Worm (Caenorhabditis elegans) whole organism, young adult: ENCODE results near the gene C14A11.5.

ENCODE experiments used
- B0019.2 ChIP-seq: fragments of 200-800 bp; sonication (Bioruptor generic); conservative IDR thresholded peaks from 2 replicates; pipeline ENCODE4 v1.3.6; 2022; ENCODE audit warnings: missing genetic modification reagents, missing genetic modification characterization, missing compliant biosample characterization
- B0261.1 ChIP-seq: sonication (generic microtip); optimal IDR thresholded peaks from 2 replicates; lab custom pipeline; 2016; ENCODE audit warnings: mild to moderate bottlenecking, missing genetic modification characterization, moderate library complexity, missing compliant biosample characterization
- B0336.3 ChIP-seq: fragments of 200-800 bp; sonication (Bioruptor generic); IDR thresholded peaks from 2 replicates; pipeline ENCODE4 v1.3.6; 2022; ENCODE audit warnings: missing genetic modification characterization, missing compliant biosample characterization
- C06A6.2 ChIP-seq: fragments of 200-800 bp; sonication (Bioruptor generic); conservative IDR thresholded peaks from 2 replicates; pipeline ENCODE4 v1.3.6; 2022; ENCODE audit warnings: missing genetic modification characterization, missing compliant biosample characterization
- D2030.7 ChIP-seq: fragments of 200-800 bp; sonication (Bioruptor generic); IDR thresholded peaks from 2 replicates; pipeline ENCODE4 v1.3.6; 2022; ENCODE audit warnings: missing genetic modification reagents, missing genetic modification characterization, missing compliant biosample characterization
- F23B12.7 ChIP-seq: sonication (generic microtip); optimal IDR thresholded peaks from 2 replicates; lab custom pipeline; 2017; ENCODE audit warnings: missing genetic modification characterization, mild to moderate bottlenecking, missing compliant biosample characterization, antibody characterized with exemption, moderate library complexity; ENCODE audit not compliant: insufficient read depth
- F37B4.10 ChIP-seq: fragments of 200-800 bp; sonication (Bioruptor generic); IDR thresholded peaks from 2 replicates; pipeline ENCODE4 v1.3.6; 2022; ENCODE audit warnings: missing genetic modification characterization, missing compliant biosample characterization
- F52B5.7 ChIP-seq: sonication (generic microtip); optimal IDR thresholded peaks from 2 replicates; lab custom pipeline; 2016; ENCODE audit warnings: mild to moderate bottlenecking, missing genetic modification characterization, missing compliant biosample characterization
- T07F8.4 ChIP-seq: sonication (generic microtip); optimal IDR thresholded peaks from 2 replicates; lab custom pipeline; 2016; ENCODE audit warnings: mild to moderate bottlenecking, missing genetic modification characterization, moderate library complexity, missing compliant biosample characterization
- Y53F4B.3 ChIP-seq: fragments of 200-800 bp; sonication (Bioruptor generic); IDR thresholded peaks from 2 replicates; pipeline ENCODE4 v1.3.6; 2022; ENCODE audit warnings: missing genetic modification reagents, missing genetic modification characterization, missing compliant biosample characterization
- Y53G8AR.9 ChIP-seq: fragments of 200-800 bp; sonication (Bioruptor generic); conservative IDR thresholded peaks from 2 replicates; pipeline ENCODE4 v1.3.6; 2022; ENCODE audit warnings: missing genetic modification reagents, missing genetic modification characterization, missing compliant biosample characterization
- Y67H2A.10 ChIP-seq: fragments of 200-800 bp; sonication (Bioruptor generic); conservative IDR thresholded peaks from 2 replicates; pipeline ENCODE4 v1.3.6; 2022; ENCODE audit warnings: missing genetic modification reagents, missing genetic modification characterization, missing compliant biosample characterization
- Y79H2A.3 ChIP-seq: fragments of 200-800 bp; sonication (Bioruptor generic); conservative IDR thresholded peaks from 2 replicates; pipeline ENCODE4 v1.3.6; 2022; ENCODE audit warnings: missing genetic modification reagents, missing genetic modification characterization, missing compliant biosample characterization
- aptf-2 ChIP-seq: fragments of 200-800 bp; sonication (Bioruptor generic); conservative IDR thresholded peaks from 2 replicates; pipeline ENCODE4 v1.3.6; 2022; ENCODE audit warnings: missing genetic modification reagents, missing genetic modification characterization, missing compliant biosample characterization
- atf-7 ChIP-seq: sonication (generic microtip); optimal IDR thresholded peaks from 2 replicates; lab custom pipeline; 2017; ENCODE audit warnings: mild to moderate bottlenecking, missing genetic modification characterization, missing compliant biosample characterization
- athp-1 ChIP-seq: sonication (generic microtip); optimal IDR thresholded peaks from 2 replicates; lab custom pipeline; 2017; ENCODE audit warnings: mild to moderate bottlenecking, missing genetic modification characterization, missing compliant biosample characterization
- attf-3 ChIP-seq: fragments of 200-800 bp; sonication (Bioruptor generic); conservative IDR thresholded peaks from 2 replicates; pipeline ENCODE4 v1.3.6; 2022; ENCODE audit warnings: missing genetic modification reagents, missing genetic modification characterization, missing compliant biosample characterization
- cebp-1 ChIP-seq, 2 experiments: fragments of 200-800 bp in 1 of 2; sonication (Bioruptor generic) in 1 of 2; sonication (generic microtip) in 1 of 2; IDR thresholded peaks in 1 of 2; optimal IDR thresholded peaks in 1 of 2; 2 replicates each; pipeline versions ENCODE4 v1.3.6 to Lab custom; 2017 to 2022; ENCODE audit warnings: missing compliant biosample characterization in 2 of 2, missing genetic modification characterization in 2 of 2, mild to moderate bottlenecking in 1 of 2, missing genetic modification reagents in 1 of 2, moderate library complexity in 1 of 2
- ceh-27 ChIP-seq: fragments of 200-800 bp; sonication (Bioruptor generic); optimal IDR thresholded peaks from 2 replicates; lab custom pipeline; 2018; ENCODE audit warnings: mild to moderate bottlenecking, missing genetic modification characterization, moderate library complexity, missing compliant biosample characterization
- hlh-26 ChIP-seq: fragments of 200-800 bp; sonication (Bioruptor generic); conservative IDR thresholded peaks from 2 replicates; pipeline ENCODE4 v1.3.6; 2022; ENCODE audit warnings: missing genetic modification reagents, missing genetic modification characterization, missing compliant biosample characterization
- hmg-20 ChIP-seq: fragments of 200-800 bp; sonication (Bioruptor generic); IDR thresholded peaks from 2 replicates; pipeline ENCODE4 v1.3.6; 2022; ENCODE audit warnings: missing genetic modification reagents, missing genetic modification characterization, missing compliant biosample characterization
- let-607 ChIP-seq, 2 experiments: fragments of 200-800 bp in 1 of 2; sonication (Bioruptor generic) in 1 of 2; sonication (generic microtip) in 1 of 2; optimal IDR thresholded peaks; 2 replicates each; lab custom pipeline; 2016 to 2018; ENCODE audit warnings: mild to moderate bottlenecking in 2 of 2, missing compliant biosample characterization in 2 of 2, missing genetic modification characterization in 2 of 2, moderate library complexity in 2 of 2, missing genotype in 1 of 2
- lin-35 ChIP-seq, 3 experiments: fragments of 150-350 bp in 2 of 3; sonication (generic microtip) in 1 of 3; optimal IDR thresholded peaks; 2 replicates each; lab custom pipeline; 2014 to 2018; ENCODE audit warnings: missing biosample characterization in 3 of 3, missing genetic modification characterization in 3 of 3, missing genetic modification reagents in 3 of 3
- lir-1 ChIP-seq: fragments of 200-800 bp; sonication (Bioruptor generic); conservative IDR thresholded peaks from 2 replicates; pipeline ENCODE4 v1.3.6; 2022; ENCODE audit warnings: missing genetic modification reagents, missing genetic modification characterization, missing compliant biosample characterization
- lsy-27 ChIP-seq: sonication (generic microtip); optimal IDR thresholded peaks from 2 replicates; lab custom pipeline; 2017; ENCODE audit warnings: missing genetic modification characterization, mild to moderate bottlenecking, missing compliant biosample characterization, antibody characterized with exemption, missing genotype, borderline replicate concordance; ENCODE audit not compliant: insufficient read depth
- madf-10 ChIP-seq: sonication (generic microtip); optimal IDR thresholded peaks from 2 replicates; lab custom pipeline; 2016; ENCODE audit warnings: mild to moderate bottlenecking, missing genetic modification characterization, missing compliant biosample characterization
- mes-4 ChIP-seq: sonication (generic microtip); optimal IDR thresholded peaks from 2 replicates; lab custom pipeline; 2016; ENCODE audit warnings: missing genotype, missing genetic modification characterization, missing compliant biosample characterization
- nfya-2 ChIP-seq: fragments of 200-800 bp; sonication (Bioruptor generic); IDR thresholded peaks from 2 replicates; pipeline ENCODE4 v1.3.6; 2022; ENCODE audit warnings: missing genetic modification reagents, missing genetic modification characterization, missing compliant biosample characterization
- nfyb-1 ChIP-seq: fragments of 200-800 bp; sonication (Bioruptor generic); IDR thresholded peaks from 2 replicates; pipeline ENCODE4 v1.3.6; 2022; ENCODE audit warnings: missing genetic modification reagents, missing genetic modification characterization, missing compliant biosample characterization
- nhr-27 ChIP-seq: fragments of 200-800 bp; sonication (Bioruptor generic); optimal IDR thresholded peaks from 2 replicates; lab custom pipeline; 2018; ENCODE audit warnings: mild to moderate bottlenecking, missing genetic modification characterization, moderate library complexity, missing compliant biosample characterization
- rpc-1 ChIP-seq, 2 experiments: fragments of 150-350 bp in 1 of 2; sonication (generic microtip) in 1 of 2; optimal IDR thresholded peaks; 2 replicates each; lab custom pipeline; 2014 to 2018; ENCODE audit warnings: missing biosample characterization in 1 of 2, missing genetic modification characterization in 1 of 2, missing genetic modification reagents in 1 of 2, missing genotype in 1 of 2
- sdz-38 ChIP-seq: sonication (generic microtip); optimal IDR thresholded peaks from 2 replicates; lab custom pipeline; 2016; ENCODE audit warnings: missing genotype, missing genetic modification characterization, missing compliant biosample characterization
- snpc-3.4 ChIP-seq: sonication (generic microtip); optimal IDR thresholded peaks from 2 replicates; lab custom pipeline; 2017; ENCODE audit warnings: missing genetic modification characterization, mild to moderate bottlenecking, missing compliant biosample characterization, antibody characterized with exemption, moderate library complexity, missing genotype, missing genetic modification reagents
- somi-1 ChIP-seq: fragments of 200-800 bp; sonication (Bioruptor generic); optimal IDR thresholded peaks from 2 replicates; lab custom pipeline; 2018; ENCODE audit warnings: mild to moderate bottlenecking, missing genetic modification characterization, missing compliant biosample characterization
- tbx-9 ChIP-seq: sonication (generic microtip); optimal IDR thresholded peaks from 2 replicates; lab custom pipeline; 2016; ENCODE audit warnings: borderline replicate concordance, missing genetic modification characterization, inconsistent platforms, missing compliant biosample characterization
- zfh-2 ChIP-seq: fragments of 200-800 bp; sonication (Bioruptor generic); conservative IDR thresholded peaks from 2 replicates; pipeline ENCODE4 v1.3.6; 2022; ENCODE audit warnings: missing genetic modification reagents, missing genetic modification characterization, missing compliant biosample characterization
- ztf-6 ChIP-seq: fragments of 200-800 bp; sonication (Bioruptor generic); IDR thresholded peaks from 2 replicates; pipeline ENCODE4 v1.3.6; 2022; ENCODE audit warnings: missing genetic modification reagents, missing genetic modification characterization, missing compliant biosample characterization

Gene C14A11.5

ce11 chrX:2852388-2852908 lies 45.1 kb upstream of the C14A11.5 start, which contains the start of gene kin-29 (continued):
- TF ChIP-seq F23B12.7 (tag; lab: Kevin White, UChicago) (peak; percentile 40), ceh-27 (GFP tag; lab: Kevin White, UChicago) (peak; percentile 79), nhr-27 (tag; lab: Kevin White, UChicago) (no peak), D2030.7 (GFP tag; lab: Robert Waterston, UW) (no peak), F37B4.10 (no peak), let-607 (tag; optimal IDR thresholded peaks at IDR 0.05; lab: Kevin White, UChicago) (peak; percentile 37 to 55), lsy-27 (tag; lab: Kevin White, UChicago) (no peak), sdz-38 (tag; lab: Kevin White, UChicago) (no peak), mes-4 (no peak), Y53F4B.3 (GFP tag; lab: Robert Waterston, UW) (no peak), tbx-9 (tag; lab: Kevin White, UChicago) (no peak), atf-7 (tag; lab: Kevin White, UChicago) (peak; percentile 64), snpc-3.4 (tag; lab: Kevin White, UChicago) (no peak), Y53G8AR.9 (GFP tag; lab: Robert Waterston, UW) (no peak), cebp-1 (GFP tag; IDR thresholded peaks at IDR 0.05; lab: Robert Waterston, UW) (peak; percentile 49; the same call in 1 of the 2 replicates), cebp-1 (tag; optimal IDR thresholded peaks at IDR 0.05; lab: Kevin White, UChicago) (peak; percentile 90), Y79H2A.3 (GFP tag; lab: Robert Waterston, UW) (no peak), hlh-26 (GFP tag; lab: Robert Waterston, UW) (no peak), nfya-2 (GFP tag; lab: Robert Waterston, UW) (no peak), athp-1 (tag; lab: Kevin White, UChicago) (no peak), T07F8.4 (peak; percentile 51), attf-3 (no peak), B0261.1 (tag; lab: Kevin White, UChicago) (peak; percentile 24), aptf-2 (GFP tag; lab: Robert Waterston, UW) (no peak), ztf-6 (GFP tag; lab: Robert Waterston, UW) (no peak), hmg-20 (GFP tag; lab: Robert Waterston, UW) (peak; percentile 51), Y67H2A.10 (no peak; the same call in 1 of the 2 replicates), nfyb-1 (GFP tag; lab: Robert Waterston, UW) (peak; percentile 84), C06A6.2 (GFP tag; lab: Robert Waterston, UW) (peak; percentile 48; the same call in 1 of the 2 replicates), lin-35 (GFP tag; optimal IDR thresholded peaks at IDR 0.05; lab: Kevin White, UChicago) (peak in 1 of 3 experiments; percentile 68), madf-10 (peak; percentile 93), B0019.2 (GFP tag; lab: Robert Waterston, UW) (no peak), F52B5.7 (tag; lab: Kevin White, UChicago) (peak; percentile 20), B0336.3 (GFP tag; lab: Robert Waterston, UW) (peak; percentile 85), rpc-1 (optimal IDR thresholded peaks at IDR 0.05; lab: Kevin White, UChicago) (no peak), rpc-1 (tag; optimal IDR thresholded peaks at IDR 0.05; lab: Kevin White, UChicago) (no peak), zfh-2 (GFP tag; lab: Robert Waterston, UW) (peak; percentile 98), somi-1 (GFP tag; lab: Kevin White, UChicago) (peak; percentile 61), lir-1 (GFP tag; lab: Robert Waterston, UW) (peak; percentile 72; the same call in 1 of the 2 replicates)
